Worm (Caenorhabditis elegans): Measurements from ENCODE around the gene F44E5.15.

The F44E5.15 gene

DNA sequence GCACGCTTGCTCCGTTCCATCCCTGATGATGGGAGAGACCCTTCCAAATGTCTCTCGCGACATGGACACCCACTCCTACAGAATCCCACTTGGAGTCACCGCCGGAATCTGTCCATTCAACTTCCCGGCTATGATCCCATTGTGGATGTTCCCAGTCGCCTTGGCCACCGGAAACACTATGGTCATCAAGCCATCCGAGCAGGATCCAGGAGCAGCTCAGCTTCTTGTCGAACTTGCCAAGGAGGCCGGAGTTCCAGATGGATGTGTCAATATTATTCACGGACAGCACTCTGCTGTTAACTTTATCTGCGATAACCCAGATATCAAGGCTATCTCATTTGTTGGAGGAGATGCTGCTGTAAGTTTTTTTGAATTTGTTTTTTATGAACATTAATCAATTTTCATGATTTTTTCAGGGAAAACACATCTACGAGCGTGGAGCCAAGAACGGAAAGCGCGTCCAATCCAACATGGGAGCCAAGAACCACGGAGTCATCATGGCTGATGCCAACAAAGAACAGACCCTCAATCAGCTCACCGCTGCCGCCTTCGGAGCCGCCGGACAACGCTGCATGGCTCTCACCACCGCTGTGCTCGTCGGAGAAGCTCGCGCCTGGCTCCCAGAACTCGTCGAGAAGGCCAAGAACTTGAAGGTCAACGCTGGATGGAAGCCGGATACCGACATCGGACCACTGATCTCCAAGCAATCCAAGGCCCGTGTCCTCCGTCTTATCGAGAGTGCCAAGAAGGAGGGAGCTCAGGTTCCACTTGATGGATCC lies 42.5 kb upstream of the F44E5.15 start:
- TF ChIP-seq nhr-28 (tag; optimal IDR thresholded peaks at IDR 0.05) (no peak), nhr-67 (tag; optimal IDR thresholded peaks at IDR 0.05) (no peak), lin-15B (tag; optimal IDR thresholded peaks at IDR 0.05) (no peak), unc-39 (tag; optimal IDR thresholded peaks at IDR 0.05) (no peak), nhr-43 (tag; optimal IDR thresholded peaks at IDR 0.05; ENCODE audit: poor library complexity, severe bottlenecking) (no peak), fkh-10 (GFP tag; optimal IDR thresholded peaks at IDR 0.05) (no peak), ztf-11 (tag; optimal IDR thresholded peaks at IDR 0.05) (no peak), lsy-12 (tag; optimal IDR thresholded peaks at IDR 0.05) (no peak), mdl-1 (tag; optimal IDR thresholded peaks at IDR 0.05) (no peak), sea-2 (GFP tag; optimal IDR thresholded peaks at IDR 0.05) (no peak), nfya-1 (tag; optimal IDR thresholded peaks at IDR 0.05; ENCODE audit: insufficient read depth) (no peak), egl-5 (tag; optimal IDR thresholded peaks at IDR 0.05) (no peak), elt-3 (tag; optimal IDR thresholded peaks at IDR 0.05) (no peak), zag-1 (tag; optimal IDR thresholded peaks at IDR 0.05) (no peak)

DNA sequence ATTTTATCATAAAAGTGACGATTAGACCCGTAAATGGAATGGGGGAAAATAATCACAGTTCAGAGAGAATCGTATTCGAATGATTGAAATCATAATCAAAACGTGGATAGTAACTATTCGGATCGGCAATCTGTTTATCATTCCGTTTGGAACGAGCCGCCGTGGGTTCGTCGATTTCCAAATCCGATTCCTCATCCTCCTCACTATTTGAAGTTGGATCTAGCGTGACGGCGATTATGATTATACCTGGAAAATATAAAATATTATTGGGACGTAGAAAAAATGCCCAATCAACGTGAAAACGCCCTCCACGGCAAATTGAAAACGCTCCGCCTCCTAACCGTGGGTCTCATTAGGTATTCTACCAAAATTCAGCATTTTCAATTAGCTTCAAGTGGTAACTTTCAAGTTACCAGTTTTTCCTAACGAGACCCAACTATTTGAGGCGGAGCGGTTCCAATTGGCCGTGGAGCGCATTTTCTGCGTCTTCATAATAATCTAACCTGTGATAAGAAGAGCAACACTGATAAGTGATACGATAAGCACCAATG lies 41.2 kb upstream of the F44E5.15 start:
- TF ChIP-seq egl-5 (tag; optimal IDR thresholded peaks at IDR 0.05) (no peak), pha-4 (tag; optimal IDR thresholded peaks at IDR 0.05) (no peak), ama-1 (optimal IDR thresholded peaks at IDR 0.05) (peak; percentile 88), ceh-16 (tag; optimal IDR thresholded peaks at IDR 0.05) (no peak), snpc-4 (tag; optimal IDR thresholded peaks at IDR 0.05) (no peak), tbx-2 (tag; optimal IDR thresholded peaks at IDR 0.05) (no peak), unc-39 (tag; optimal IDR thresholded peaks at IDR 0.05) (no peak), nhr-43 (tag; optimal IDR thresholded peaks at IDR 0.05; ENCODE audit: poor library complexity, severe bottlenecking) (peak; percentile 4), fkh-2 (tag; optimal IDR thresholded peaks at IDR 0.05) (no peak), lsy-12 (tag; optimal IDR thresholded peaks at IDR 0.05) (peak; percentile 25), mdl-1 (tag; optimal IDR thresholded peaks at IDR 0.05) (no peak), nhr-23 (tag; optimal IDR thresholded peaks at IDR 0.05) (no peak), elt-2 (tag; optimal IDR thresholded peaks at IDR 0.05) (peak; percentile 62)

DNA sequence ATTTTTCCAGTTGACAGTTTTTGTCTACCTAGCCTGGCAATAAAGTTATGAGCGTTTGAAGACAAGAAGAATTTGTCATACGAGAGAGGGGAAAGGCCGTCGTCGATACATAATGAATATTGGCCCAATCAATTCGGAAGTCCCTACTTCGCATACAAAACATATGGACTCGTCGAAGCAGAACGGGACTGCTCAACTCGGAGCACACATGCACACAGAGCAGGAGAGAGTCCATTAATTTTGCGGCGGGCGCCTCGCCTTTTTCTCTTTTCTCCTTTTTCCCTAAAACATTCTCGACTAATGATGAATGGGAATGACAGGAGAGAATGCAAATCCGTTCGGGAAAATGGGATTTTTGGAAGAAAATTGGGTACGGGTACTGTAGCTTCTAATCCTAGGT lies 40.0 kb upstream of the F44E5.15 start, which contains the start of gene F13D12.8:
F13D12.8 (minus strand) TSS at position 82 of the 400 bp plus-strand sequence.
- peak; percentile 23 for TF ChIP-seq lin-39 (tag; optimal IDR thresholded peaks at IDR 0.05)
- peak; percentile 2 for TF ChIP-seq snpc-4 (tag; optimal IDR thresholded peaks at IDR 0.05)
- TF ChIP-seq nhr-237 (tag; optimal IDR thresholded peaks at IDR 0.05) = no peak
- no peak for TF ChIP-seq ceh-28 (tag; optimal IDR thresholded peaks at IDR 0.05)

DNA sequence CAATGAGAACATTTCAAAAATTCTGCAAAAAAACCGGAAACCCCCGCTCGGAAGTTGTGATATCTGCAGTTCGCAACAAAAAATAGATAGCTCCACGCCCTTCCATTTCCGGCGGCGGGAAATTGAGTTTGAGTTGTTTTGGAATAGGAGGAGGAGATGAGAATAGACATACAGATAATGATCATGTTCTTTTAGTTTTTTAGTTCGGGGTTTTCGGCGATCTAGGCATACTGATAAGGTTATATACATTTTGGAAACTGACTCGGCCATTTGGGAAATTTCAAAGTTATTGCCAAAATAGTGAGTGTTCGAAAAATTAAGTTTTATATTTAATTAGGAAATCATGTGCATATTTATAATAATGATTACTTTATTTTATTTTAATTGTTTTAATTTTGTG lies 38.6 kb upstream of the F44E5.15 start:
- TF ChIP-seq egl-5 (tag; optimal IDR thresholded peaks at IDR 0.05) = no peak
- peak; percentile 74 for TF ChIP-seq elt-1 (tag; optimal IDR thresholded peaks at IDR 0.05)

DNA sequence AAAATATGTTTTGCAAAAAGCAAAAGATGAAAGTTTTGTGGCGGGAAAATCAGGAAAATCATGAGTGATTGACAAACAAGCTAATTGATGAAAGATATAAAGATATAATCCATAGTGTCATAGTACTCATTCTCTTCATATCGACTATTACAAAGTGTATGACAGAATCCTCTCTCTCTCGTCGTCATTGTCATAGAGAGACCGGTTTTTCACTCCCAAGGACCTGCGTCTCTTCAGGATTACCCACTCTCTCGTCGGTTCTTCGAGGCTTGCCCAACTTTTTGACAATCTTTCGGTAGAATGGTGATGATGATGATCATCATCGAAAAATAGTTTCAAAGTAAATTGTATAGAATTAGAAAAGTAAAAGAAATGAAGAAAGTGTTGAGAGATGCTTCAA lies 35.1 kb upstream of the F44E5.15 start:
- peak; percentile 83 for TF ChIP-seq nhr-23 (tag; optimal IDR thresholded peaks at IDR 0.05)
- no peak for TF ChIP-seq fkh-10 (GFP tag; optimal IDR thresholded peaks at IDR 0.05)
- TF ChIP-seq nfya-1 (tag; optimal IDR thresholded peaks at IDR 0.05; ENCODE audit: insufficient read depth) = peak; percentile 36
- peak; percentile 88 for TF ChIP-seq nhr-25 (tag; optimal IDR thresholded peaks at IDR 0.05)
- TF ChIP-seq eor-1 (tag; optimal IDR thresholded peaks at IDR 0.05) = no peak
- peak; percentile 17 for TF ChIP-seq unc-62 (GFP tag; optimal IDR thresholded peaks at IDR 0.05)
- TF ChIP-seq nhr-43 (tag; optimal IDR thresholded peaks at IDR 0.05; ENCODE audit: poor library complexity, severe bottlenecking) = peak; percentile 79
- no peak for TF ChIP-seq ceh-16 (tag; optimal IDR thresholded peaks at IDR 0.05)

ce11 chrII:11739199-11739598 lies 33.3 kb upstream of the F44E5.15 start, which contains the start of gene ctsa-1.2:
TSS of gene ctsa-1.2 (plus strand) at chrII:11739358.
- TF ChIP-seq fkh-10 (GFP tag; optimal IDR thresholded peaks at IDR 0.05) = no peak
- peak; percentile 94 for TF ChIP-seq pqm-1 (tag; optimal IDR thresholded peaks at IDR 0.05)
- TF ChIP-seq mdl-1 (tag; optimal IDR thresholded peaks at IDR 0.05) = no peak
- TF ChIP-seq elt-2 (tag; optimal IDR thresholded peaks at IDR 0.05) = peak; percentile 94
